Fruit fly (Drosophila melanogaster): Measurements from ENCODE around the gene CG15741.

Gene CG15741

DNA sequence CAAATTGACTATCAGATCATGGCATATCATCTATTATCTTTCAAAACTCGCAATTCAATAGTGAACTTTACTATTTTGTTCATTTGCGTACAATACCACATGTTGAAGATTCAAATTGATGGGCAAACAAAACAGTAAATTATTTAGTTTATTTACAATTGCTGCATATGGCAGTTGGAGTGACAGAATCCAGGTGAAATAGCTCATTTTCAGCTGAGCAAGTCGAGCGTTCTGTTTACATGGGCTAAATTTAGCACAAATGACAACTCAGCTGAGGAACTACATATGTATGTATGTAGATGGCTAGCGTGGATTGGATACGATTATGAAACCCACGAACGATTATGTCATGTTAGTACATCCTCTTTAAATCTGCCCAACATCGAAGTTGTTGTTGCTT, 25.0 kb downstream of the CG15741 start:
- TF ChIP-seq fkh (GFP tag; optimal IDR thresholded peaks at IDR 0.05), result peak; percentile 54
- TF ChIP-seq Hr38 (GFP tag; optimal IDR thresholded peaks at IDR 0.05), result no peak
- peak; percentile 44 for TF ChIP-seq vri (GFP tag; optimal IDR thresholded peaks at IDR 0.05)

DNA sequence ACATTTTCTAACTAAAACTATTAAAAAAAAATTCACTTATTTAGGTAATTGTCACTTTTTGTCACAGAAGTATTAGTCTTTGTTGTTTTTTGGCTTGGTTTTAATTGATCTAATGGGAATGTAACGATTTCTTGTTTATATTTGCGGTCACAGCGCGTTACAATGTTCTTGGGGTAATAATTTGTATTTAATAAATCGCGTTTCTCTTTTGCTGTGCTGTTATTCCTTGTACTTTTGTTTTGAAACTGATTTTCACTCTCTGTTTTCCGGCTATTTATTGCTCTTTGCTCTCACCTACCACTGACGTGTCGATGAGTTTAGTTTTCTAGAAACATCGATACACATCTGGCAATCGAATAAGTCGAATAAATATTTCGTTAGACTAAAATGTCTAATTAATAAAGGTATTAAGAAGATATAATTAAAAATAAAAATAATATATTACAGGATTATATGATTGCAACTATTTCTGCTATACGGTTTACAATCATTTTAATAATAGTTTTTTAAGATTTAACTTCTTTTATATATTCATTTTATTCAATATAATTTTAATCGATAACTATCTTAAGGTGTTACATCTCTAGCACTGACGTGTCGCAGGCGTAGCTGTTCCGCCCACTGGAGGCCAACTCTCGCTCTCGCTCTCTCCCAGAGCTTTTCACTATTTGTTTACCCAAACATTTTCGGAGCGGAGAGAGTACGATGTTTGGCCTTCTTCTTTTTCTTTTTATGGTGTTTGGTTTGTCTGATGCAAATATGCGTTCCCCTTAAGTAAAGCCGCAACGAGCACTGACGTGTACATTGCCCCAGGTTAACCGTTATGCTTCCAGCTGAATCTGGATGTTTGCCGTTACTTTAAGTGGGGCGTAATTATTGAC, 30.7 kb downstream of the CG15741 start, which contains the start of gene Hsc70-3:
Gene Hsc70-3 (minus strand): TSS at position 251 of the 881 bp plus-strand sequence.
- TF ChIP-seq topi (GFP tag; optimal IDR thresholded peaks at IDR 0.05) (peak; percentile 10), CG6808 (GFP tag; optimal IDR thresholded peaks at IDR 0.05) (peak; percentile 29), CG11294 (GFP tag; IDR thresholded peaks at IDR 0.05) (no peak), CG34406 (GFP tag; optimal IDR thresholded peaks at IDR 0.05) (peak; percentile 12), CG11902 (GFP tag; optimal IDR thresholded peaks at IDR 0.05) (no peak), eg (GFP tag; IDR thresholded peaks at IDR 0.05) (no peak; the same call in 2 of the 3 replicates), CG6276 (GFP tag; optimal IDR thresholded peaks at IDR 0.05) (peak; percentile 46), Met (GFP tag; optimal IDR thresholded peaks at IDR 0.05) (peak; percentile 28), pdm3 (GFP tag; optimal IDR thresholded peaks at IDR 0.05) (no peak), esn (GFP tag; optimal IDR thresholded peaks at IDR 0.05) (peak; percentile 28), CG6854 (GFP tag; optimal IDR thresholded peaks at IDR 0.05) (peak; percentile 63), svp (GFP tag) (peak; percentile 55), Sox102F (GFP tag; optimal IDR thresholded peaks at IDR 0.05) (peak; percentile 42), fd85E (GFP tag; optimal IDR thresholded peaks at IDR 0.05) (no peak), CG4318 (GFP tag; optimal IDR thresholded peaks at IDR 0.05) (no peak), Lpt (GFP tag; optimal IDR thresholded peaks at IDR 0.05) (no peak), CG15336 (GFP tag; IDR thresholded peaks at IDR 0.05) (peak; percentile 18; the same call in 1 of the 2 replicates), spab (GFP tag; optimal IDR thresholded peaks at IDR 0.05) (no peak), fkh (GFP tag; optimal IDR thresholded peaks at IDR 0.05) (peak; percentile 92), OdsH (GFP tag; optimal IDR thresholded peaks at IDR 0.05) (no peak), CG9139 (GFP tag; optimal IDR thresholded peaks at IDR 0.05) (peak; percentile 21), CG11762 (GFP tag; optimal IDR thresholded peaks at IDR 0.05; ENCODE audit: insufficient read depth) (no peak), achi (GFP tag; optimal IDR thresholded peaks at IDR 0.05) (peak; percentile 11), Blimp-1 (GFP tag; optimal IDR thresholded peaks at IDR 0.05) (no peak), Ets21C (GFP tag; optimal IDR thresholded peaks at IDR 0.05) (no peak), CG6792 (GFP tag; optimal IDR thresholded peaks at IDR 0.05) (no peak), Hr39 (GFP tag; optimal IDR thresholded peaks at IDR 0.05) (no peak), fd59A (GFP tag; optimal IDR thresholded peaks at IDR 0.05) (no peak), CG10631 (GFP tag; optimal IDR thresholded peaks at IDR 0.05) (peak; percentile 13), vri (GFP tag; optimal IDR thresholded peaks at IDR 0.05) (peak; percentile 62), CG10669 (GFP tag; optimal IDR thresholded peaks at IDR 0.05) (no peak), CG8119 (GFP tag; IDR thresholded peaks at IDR 0.05) (no peak), Eip78C (GFP tag) (peak; percentile 81), CG3919 (GFP tag; optimal IDR thresholded peaks at IDR 0.05) (peak; percentile 22), CG3032 (tag; optimal IDR thresholded peaks at IDR 0.05) (peak; percentile 13), Hr4 (GFP tag; optimal IDR thresholded peaks at IDR 0.05) (no peak), Sox14 (GFP tag; optimal IDR thresholded peaks at IDR 0.05) (no peak), CG32006 (GFP tag; optimal IDR thresholded peaks at IDR 0.05) (peak; percentile 0), net (GFP tag; optimal IDR thresholded peaks at IDR 0.05) (no peak), CG6163 (GFP tag; IDR thresholded peaks at IDR 0.05) (peak; percentile 16; the same call in 1 of the 3 replicates), salr (GFP tag; optimal IDR thresholded peaks at IDR 0.05) (no peak), ss (GFP tag; optimal IDR thresholded peaks at IDR 0.05) (peak; percentile 38 to 53), dsx (GFP tag; optimal IDR thresholded peaks at IDR 0.05; ENCODE audit: poor library complexity, severe bottlenecking) (peak; percentile 30)

Measured in whole organism, prepupa.